Worm (Caenorhabditis elegans): ENCODE results near the gene C03H5.9.

Gene C03H5.9

ce11 chrII:418782-419181 lies 40.3 kb downstream of the C03H5.9 start, which contains the start of gene C24H12.6:
Gene C24H12.6, minus strand, starts transcription at chrII:418882.
- TF ChIP-seq mab-5 (tag; optimal IDR thresholded peaks at IDR 0.05), result no peak
- TF ChIP-seq zag-1 (tag; optimal IDR thresholded peaks at IDR 0.05), result no peak
- TF ChIP-seq aly-2 (tag; optimal IDR thresholded peaks at IDR 0.05), result no peak
- no peak for TF ChIP-seq nhr-21 (tag; optimal IDR thresholded peaks at IDR 0.05)
- TF ChIP-seq ama-1 (optimal IDR thresholded peaks at IDR 0.05), result no peak
- TF ChIP-seq unc-62 (GFP tag; optimal IDR thresholded peaks at IDR 0.05), result no peak
- TF ChIP-seq crh-2 (tag; optimal IDR thresholded peaks at IDR 0.05), result no peak
- TF ChIP-seq lin-39 (tag; optimal IDR thresholded peaks at IDR 0.05), result no peak
- TF ChIP-seq sma-3 (GFP tag; optimal IDR thresholded peaks at IDR 0.05), result no peak
- no peak for TF ChIP-seq fos-1 (tag; optimal IDR thresholded peaks at IDR 0.05)
- TF ChIP-seq mdl-1 (tag; optimal IDR thresholded peaks at IDR 0.05), result no peak
- no peak for TF ChIP-seq unc-55 (GFP tag; optimal IDR thresholded peaks at IDR 0.05)

ce11 chrII:423086-423485 lies 44.6 kb downstream of the C03H5.9 start, which contains the start of gene C24H12.8:
Gene C24H12.8, minus strand, starts transcription at chrII:423186.
- TF ChIP-seq zag-1 (tag; optimal IDR thresholded peaks at IDR 0.05) (no peak), ZK546.5 (tag; optimal IDR thresholded peaks at IDR 0.05) (no peak), ztf-1 (GFP tag; conservative IDR thresholded peaks at IDR 0.05) (no peak), nhr-11 (tag; optimal IDR thresholded peaks at IDR 0.05) (no peak)

All from whole organism, L2 larva.